Worm (Caenorhabditis elegans) whole organism, young adult: ENCODE data around the gene F26D10.13.

Experiments used
- B0035.1 ChIP-seq: sonication (generic microtip); optimal IDR thresholded peaks from 2 replicates; lab custom pipeline; 2016; ENCODE audit warnings: missing genetic modification characterization, mild to moderate bottlenecking, missing compliant biosample characterization, missing genotype, missing genetic modification reagents
- F23B12.7 ChIP-seq: sonication (generic microtip); optimal IDR thresholded peaks from 2 replicates; lab custom pipeline; 2017; ENCODE audit warnings: missing genetic modification characterization, mild to moderate bottlenecking, missing compliant biosample characterization, antibody characterized with exemption, moderate library complexity; ENCODE audit not compliant: insufficient read depth
- F37B4.10 ChIP-seq: fragments of 200-800 bp; sonication (Bioruptor generic); IDR thresholded peaks from 2 replicates; pipeline ENCODE4 v1.3.6; 2022; ENCODE audit warnings: missing genetic modification characterization, missing compliant biosample characterization
- F39B2.1 ChIP-seq: fragments of 200-800 bp; sonication (Bioruptor generic); IDR thresholded peaks from 2 replicates; pipeline ENCODE4 v1.3.6; 2022; ENCODE audit warnings: missing genetic modification reagents, missing genetic modification characterization, missing compliant biosample characterization
- K11D2.4 ChIP-seq: fragments of 200-800 bp; sonication (Bioruptor generic); IDR thresholded peaks from 2 replicates; pipeline ENCODE4 v1.3.6; 2022; ENCODE audit warnings: missing genetic modification reagents, missing genetic modification characterization, missing compliant biosample characterization
- T26A5.8 ChIP-seq: sonication (generic microtip); optimal IDR thresholded peaks from 2 replicates; lab custom pipeline; 2016; ENCODE audit warnings: missing genetic modification characterization, missing compliant biosample characterization
- Y53G8AR.9 ChIP-seq: fragments of 200-800 bp; sonication (Bioruptor generic); conservative IDR thresholded peaks from 2 replicates; pipeline ENCODE4 v1.3.6; 2022; ENCODE audit warnings: missing genetic modification reagents, missing genetic modification characterization, missing compliant biosample characterization
- Y56A3A.18 ChIP-seq: fragments of 200-800 bp; sonication (Bioruptor generic); IDR thresholded peaks from 2 replicates; pipeline ENCODE4 v1.3.6; 2022; ENCODE audit warnings: missing genetic modification reagents, missing genetic modification characterization, missing compliant biosample characterization
- Y67H2A.10 ChIP-seq: fragments of 200-800 bp; sonication (Bioruptor generic); conservative IDR thresholded peaks from 2 replicates; pipeline ENCODE4 v1.3.6; 2022; ENCODE audit warnings: missing genetic modification reagents, missing genetic modification characterization, missing compliant biosample characterization
- Y95B8A.8 ChIP-seq: fragments of 200-800 bp; sonication (Bioruptor generic); IDR thresholded peaks from 2 replicates; pipeline ENCODE4 v1.3.6; 2022; ENCODE audit warnings: missing genetic modification reagents, missing genetic modification characterization, missing compliant biosample characterization
- ama-1 ChIP-seq, 3 experiments: fragments of 150-350 bp in 1 of 3; sonication (generic microtip) in 2 of 3; optimal IDR thresholded peaks; 2 replicates each; lab custom pipeline; 2014 to 2018; ENCODE audit warnings: missing biosample characterization in 2 of 3, missing genetic modification characterization in 2 of 3, missing genetic modification reagents in 2 of 3
- aptf-2 ChIP-seq: fragments of 200-800 bp; sonication (Bioruptor generic); conservative IDR thresholded peaks from 2 replicates; pipeline ENCODE4 v1.3.6; 2022; ENCODE audit warnings: missing genetic modification reagents, missing genetic modification characterization, missing compliant biosample characterization
- athp-1 ChIP-seq: sonication (generic microtip); optimal IDR thresholded peaks from 2 replicates; lab custom pipeline; 2017; ENCODE audit warnings: mild to moderate bottlenecking, missing genetic modification characterization, missing compliant biosample characterization
- attf-3 ChIP-seq: fragments of 200-800 bp; sonication (Bioruptor generic); conservative IDR thresholded peaks from 2 replicates; pipeline ENCODE4 v1.3.6; 2022; ENCODE audit warnings: missing genetic modification reagents, missing genetic modification characterization, missing compliant biosample characterization
- attf-5 ChIP-seq: fragments of 200-800 bp; sonication (Bioruptor generic); optimal IDR thresholded peaks from 2 replicates; lab custom pipeline; 2018; ENCODE audit warnings: mild to moderate bottlenecking, missing genetic modification characterization, missing compliant biosample characterization
- bed-2 ChIP-seq: fragments of 200-800 bp; sonication (Bioruptor generic); IDR thresholded peaks from 2 replicates; pipeline ENCODE4 v1.3.6; 2022; ENCODE audit warnings: missing genetic modification reagents, missing genetic modification characterization, missing compliant biosample characterization
- cebp-1 ChIP-seq, 2 experiments: fragments of 200-800 bp in 1 of 2; sonication (Bioruptor generic) in 1 of 2; sonication (generic microtip) in 1 of 2; IDR thresholded peaks in 1 of 2; optimal IDR thresholded peaks in 1 of 2; 2 replicates each; pipeline versions ENCODE4 v1.3.6 to Lab custom; 2017 to 2022; ENCODE audit warnings: missing compliant biosample characterization in 2 of 2, missing genetic modification characterization in 2 of 2, mild to moderate bottlenecking in 1 of 2, missing genetic modification reagents in 1 of 2, moderate library complexity in 1 of 2
- ceh-100 ChIP-seq: fragments of 200-800 bp; sonication (Bioruptor generic); IDR thresholded peaks from 2 replicates; pipeline ENCODE4 v1.3.6; 2022; ENCODE audit warnings: missing genetic modification reagents, missing genetic modification characterization, missing compliant biosample characterization
- ceh-79 ChIP-seq: sonication (generic microtip); optimal IDR thresholded peaks from 2 replicates; lab custom pipeline; 2017; ENCODE audit warnings: mild to moderate bottlenecking, missing genetic modification characterization, missing compliant biosample characterization
- ceh-91 ChIP-seq: fragments of 200-800 bp; sonication (Bioruptor generic); IDR thresholded peaks from 2 replicates; pipeline ENCODE4 v1.3.6; 2022; ENCODE audit warnings: missing genetic modification reagents, missing genetic modification characterization, missing compliant biosample characterization
- die-1 ChIP-seq: sonication (generic microtip); optimal IDR thresholded peaks from 2 replicates; lab custom pipeline; 2016; ENCODE audit warnings: missing genotype, mild to moderate bottlenecking, missing genetic modification characterization, missing compliant biosample characterization
- efl-1 ChIP-seq: fragments of 150-350 bp; optimal IDR thresholded peaks from 2 replicates; lab custom pipeline; 2014; ENCODE audit warnings: missing biosample characterization, missing genetic modification reagents, missing genetic modification characterization
- egl-18 ChIP-seq: fragments of 200-800 bp; sonication (Bioruptor generic); IDR thresholded peaks from 2 replicates; pipeline ENCODE4 v1.3.6; 2022; ENCODE audit warnings: missing genetic modification reagents, missing genetic modification characterization, missing compliant biosample characterization
- him-1 ChIP-seq: sonication (generic microtip); optimal IDR thresholded peaks from 2 replicates; lab custom pipeline; 2016; ENCODE audit warnings: missing genotype, missing genetic modification reagents, missing genetic modification characterization, missing compliant biosample characterization
- hmg-1.2 ChIP-seq: fragments of 200-800 bp; sonication (Bioruptor generic); IDR thresholded peaks from 2 replicates; pipeline ENCODE4 v1.3.6; 2022; ENCODE audit warnings: missing genetic modification reagents, missing genetic modification characterization, missing compliant biosample characterization
- hmg-20 ChIP-seq: fragments of 200-800 bp; sonication (Bioruptor generic); IDR thresholded peaks from 2 replicates; pipeline ENCODE4 v1.3.6; 2022; ENCODE audit warnings: missing genetic modification reagents, missing genetic modification characterization, missing compliant biosample characterization
- let-526 ChIP-seq: fragments of 200-800 bp; sonication (Bioruptor generic); IDR thresholded peaks from 2 replicates; pipeline ENCODE4 v1.3.6; 2022; ENCODE audit warnings: missing genetic modification reagents, missing genetic modification characterization, missing compliant biosample characterization
- lin-54 ChIP-seq: fragments of 200-800 bp; sonication (Bioruptor generic); optimal IDR thresholded peaks from 2 replicates; lab custom pipeline; 2018; ENCODE audit warnings: mild to moderate bottlenecking, missing genetic modification characterization, missing compliant biosample characterization
- lsy-27 ChIP-seq: sonication (generic microtip); optimal IDR thresholded peaks from 2 replicates; lab custom pipeline; 2017; ENCODE audit warnings: missing genetic modification characterization, mild to moderate bottlenecking, missing compliant biosample characterization, antibody characterized with exemption, missing genotype, borderline replicate concordance; ENCODE audit not compliant: insufficient read depth
- mes-4 ChIP-seq: sonication (generic microtip); optimal IDR thresholded peaks from 2 replicates; lab custom pipeline; 2016; ENCODE audit warnings: missing genotype, missing genetic modification characterization, missing compliant biosample characterization
- nfya-1 ChIP-seq: sonication (generic microtip); optimal IDR thresholded peaks from 2 replicates; lab custom pipeline; 2017; ENCODE audit warnings: antibody characterized with exemption, missing compliant biosample characterization, missing genetic modification characterization, borderline replicate concordance; ENCODE audit not compliant: insufficient read depth
- nfya-2 ChIP-seq: fragments of 200-800 bp; sonication (Bioruptor generic); IDR thresholded peaks from 2 replicates; pipeline ENCODE4 v1.3.6; 2022; ENCODE audit warnings: missing genetic modification reagents, missing genetic modification characterization, missing compliant biosample characterization
- nhr-80 ChIP-seq: sonication (generic microtip); optimal IDR thresholded peaks from 2 replicates; lab custom pipeline; 2016; ENCODE audit warnings: missing genetic modification characterization, missing compliant biosample characterization
- rcor-1 ChIP-seq: fragments of 200-800 bp; sonication (Bioruptor generic); IDR thresholded peaks from 2 replicates; pipeline ENCODE4 v1.3.6; 2022; ENCODE audit warnings: missing genetic modification reagents, missing genetic modification characterization, missing compliant biosample characterization
- repo-1 ChIP-seq: sonication (generic microtip); optimal IDR thresholded peaks from 2 replicates; lab custom pipeline; 2017; ENCODE audit warnings: mild to moderate bottlenecking, missing genetic modification characterization, missing compliant biosample characterization
- snpc-3.4 ChIP-seq: sonication (generic microtip); optimal IDR thresholded peaks from 2 replicates; lab custom pipeline; 2017; ENCODE audit warnings: missing genetic modification characterization, mild to moderate bottlenecking, missing compliant biosample characterization, antibody characterized with exemption, moderate library complexity, missing genotype, missing genetic modification reagents
- snpc-4 ChIP-seq, 5 experiments: fragments of 150-350 bp in 1 of 5; sonication (generic microtip) in 4 of 5; optimal IDR thresholded peaks; 2 replicates each; lab custom pipeline; 2014 to 2018; ENCODE audit warnings: missing genetic modification characterization in 5 of 5, missing biosample characterization in 3 of 5, antibody characterized with exemption in 2 of 5, mild to moderate bottlenecking in 2 of 5, missing compliant biosample characterization in 2 of 5, missing genotype in 2 of 5, moderate library complexity in 2 of 5, missing genetic modification reagents in 1 of 5
- sptf-2 ChIP-seq: fragments of 200-800 bp; sonication (Bioruptor generic); optimal IDR thresholded peaks from 2 replicates; lab custom pipeline; 2018; ENCODE audit warnings: mild to moderate bottlenecking, missing genetic modification characterization, missing compliant biosample characterization
- tbx-9 ChIP-seq: sonication (generic microtip); optimal IDR thresholded peaks from 2 replicates; lab custom pipeline; 2016; ENCODE audit warnings: borderline replicate concordance, missing genetic modification characterization, inconsistent platforms, missing compliant biosample characterization
- unc-130 ChIP-seq: sonication (generic microtip); optimal IDR thresholded peaks from 2 replicates; lab custom pipeline; 2016; ENCODE audit warnings: missing genetic modification reagents, missing genetic modification characterization, missing compliant biosample characterization
- unc-62 ChIP-seq: fragments of 150-350 bp; optimal IDR thresholded peaks from 2 replicates; lab custom pipeline; 2014; ENCODE audit warnings: missing biosample characterization, missing genetic modification reagents, missing genetic modification characterization
- ztf-18 ChIP-seq: sonication (generic microtip); optimal IDR thresholded peaks from 2 replicates; lab custom pipeline; 2016; ENCODE audit warnings: missing genotype, mild to moderate bottlenecking, missing genetic modification characterization, missing compliant biosample characterization
- ztf-22 ChIP-seq: fragments of 200-800 bp; sonication (Bioruptor generic); optimal IDR thresholded peaks from 2 replicates; lab custom pipeline; 2018; ENCODE audit warnings: mild to moderate bottlenecking, missing genetic modification characterization, moderate library complexity, missing compliant biosample characterization
- ztf-26 ChIP-seq: sonication (generic microtip); optimal IDR thresholded peaks from 2 replicates; lab custom pipeline; 2017; ENCODE audit warnings: missing genetic modification characterization, missing compliant biosample characterization
- ztf-3 ChIP-seq: fragments of 200-800 bp; sonication (Bioruptor generic); optimal IDR thresholded peaks from 2 replicates; lab custom pipeline; 2018; ENCODE audit warnings: mild to moderate bottlenecking, missing genetic modification characterization, missing compliant biosample characterization

Gene F26D10.13

DNA sequence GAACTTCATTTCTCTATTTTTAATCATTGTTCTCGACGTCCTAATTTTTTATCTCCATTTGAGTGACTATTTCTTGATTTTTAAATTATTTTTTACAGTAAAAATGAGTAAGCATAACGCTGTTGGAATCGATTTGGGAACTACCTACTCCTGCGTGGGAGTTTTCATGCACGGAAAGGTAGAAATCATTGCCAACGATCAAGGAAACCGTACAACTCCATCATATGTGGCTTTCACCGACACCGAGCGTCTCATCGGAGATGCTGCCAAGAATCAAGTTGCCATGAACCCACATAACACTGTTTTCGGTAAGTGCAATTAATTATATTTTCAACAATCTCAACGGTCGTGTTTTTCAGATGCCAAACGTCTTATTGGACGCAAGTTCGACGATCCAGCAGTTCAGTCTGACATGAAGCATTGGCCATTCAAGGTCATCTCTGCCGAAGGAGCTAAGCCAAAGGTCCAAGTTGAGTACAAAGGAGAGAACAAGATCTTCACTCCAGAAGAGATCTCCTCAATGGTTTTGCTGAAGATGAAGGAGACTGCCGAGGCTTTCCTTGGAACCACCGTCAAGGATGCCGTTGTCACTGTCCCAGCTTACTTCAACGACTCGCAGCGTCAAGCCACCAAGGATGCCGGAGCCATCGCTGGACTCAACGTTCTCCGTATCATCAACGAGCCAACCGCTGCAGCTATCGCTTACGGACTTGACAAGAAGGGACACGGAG, 14.4 kb upstream of the F26D10.13 start, which contains the start of gene hsp-1 (continued):
- no peak for TF ChIP-seq Y67H2A.10
- TF ChIP-seq mes-4 (tag; lab: Kevin White, UChicago) = no peak
- peak; percentile 33; the same call in 1 of the 2 replicates for TF ChIP-seq F39B2.1 (GFP tag; lab: Robert Waterston, UW)
- no peak for TF ChIP-seq tbx-9
- no peak for TF ChIP-seq sptf-2 (GFP tag; lab: Kevin White, UChicago)
- TF ChIP-seq let-526 = no peak
- no peak for TF ChIP-seq ztf-26 (tag; lab: Kevin White, UChicago)
- TF ChIP-seq hmg-20 (GFP tag; lab: Robert Waterston, UW) = no peak
- no peak for TF ChIP-seq bed-2 (GFP tag; lab: Robert Waterston, UW)
- no peak for TF ChIP-seq ztf-18 (tag; lab: Kevin White, UChicago)
- no peak for TF ChIP-seq ztf-22 (GFP tag; lab: Kevin White, UChicago)
- no peak for TF ChIP-seq egl-18 (GFP tag; lab: Robert Waterston, UW)
- no peak for TF ChIP-seq cebp-1 (GFP tag; IDR thresholded peaks at IDR 0.05; lab: Robert Waterston, UW)
- TF ChIP-seq cebp-1 (tag; optimal IDR thresholded peaks at IDR 0.05; lab: Kevin White, UChicago) = peak; percentile 14
- TF ChIP-seq Y56A3A.18 (GFP tag; lab: Robert Waterston, UW) = no peak; the same call in 1 of the 2 replicates
- TF ChIP-seq rcor-1 (GFP tag; lab: Robert Waterston, UW) = 0 out of 2 replicates have a peak, but pooled peaks have one; percentile 23
- TF ChIP-seq snpc-3.4 (tag; lab: Kevin White, UChicago) = no peak
- no peak for TF ChIP-seq attf-5 (GFP tag; lab: Kevin White, UChicago)
- no peak for TF ChIP-seq K11D2.4 (GFP tag; lab: Robert Waterston, UW)
- TF ChIP-seq ztf-3 (GFP tag; lab: Kevin White, UChicago) = no peak
- TF ChIP-seq Y95B8A.8 (GFP tag; lab: Robert Waterston, UW) = 0 out of 2 replicates have a peak, but pooled peaks have one; percentile 66
- no peak for TF ChIP-seq attf-3 (GFP tag; lab: Robert Waterston, UW)
- no peak for TF ChIP-seq athp-1
- TF ChIP-seq die-1 (tag; lab: Kevin White, UChicago) = no peak
- peak; percentile 8 for TF ChIP-seq repo-1 (tag; lab: Kevin White, UChicago)
- no peak for TF ChIP-seq aptf-2 (GFP tag; lab: Robert Waterston, UW)
- peak; percentile 1 for TF ChIP-seq lin-54 (GFP tag; lab: Kevin White, UChicago)
- TF ChIP-seq ceh-91 (GFP tag; lab: Robert Waterston, UW) = no peak
- no peak for TF ChIP-seq F23B12.7
- no peak for TF ChIP-seq nhr-80
- peak; percentile 10; the same call in 1 of the 2 replicates for TF ChIP-seq ceh-100
- no peak for TF ChIP-seq nfya-2 (GFP tag; lab: Robert Waterston, UW)
- no peak for TF ChIP-seq unc-130
- no peak for TF ChIP-seq snpc-4 (GFP tag; optimal IDR thresholded peaks at IDR 0.05; lab: Kevin White, UChicago)
- TF ChIP-seq snpc-4 (tag; optimal IDR thresholded peaks at IDR 0.05; lab: Kevin White, UChicago) = peak in 1 of 4 experiments; percentile 33
- 0 out of 2 replicates have a peak, but pooled peaks have one; percentile 4 for TF ChIP-seq hmg-1.2
- TF ChIP-seq unc-62 (GFP tag; lab: Kevin White, UChicago) = no peak
- TF ChIP-seq T26A5.8 (tag; lab: Kevin White, UChicago) = no peak
- no peak for TF ChIP-seq Y53G8AR.9
- TF ChIP-seq ama-1 (optimal IDR thresholded peaks at IDR 0.05; lab: Kevin White, UChicago) = no peak
- TF ChIP-seq ama-1 (GFP tag; optimal IDR thresholded peaks at IDR 0.05; lab: Kevin White, UChicago) = no peak
- TF ChIP-seq B0035.1 (tag; lab: Kevin White, UChicago) = no peak
- no peak for TF ChIP-seq efl-1
- TF ChIP-seq lsy-27 (tag; lab: Kevin White, UChicago) = no peak
- no peak for TF ChIP-seq ceh-79 (tag; lab: Kevin White, UChicago)
- TF ChIP-seq F37B4.10 = no peak
- TF ChIP-seq him-1 (tag; lab: Kevin White, UChicago) = no peak
- no peak for TF ChIP-seq nfya-1 (tag; lab: Kevin White, UChicago)
